Worm (Caenorhabditis elegans) whole organism, L3 larva: ENCODE measurements around the gene moe-3.

Experiments used
- aly-2 ChIP-seq: fragments of 150-350 bp; optimal IDR thresholded peaks from 2 replicates; lab custom pipeline; 2014; ENCODE audit warnings: missing biosample characterization, missing genetic modification characterization
- ama-1 ChIP-seq: fragments of 150-350 bp; optimal IDR thresholded peaks from 2 replicates; lab custom pipeline; 2018
- daf-12 ChIP-seq: fragments of 150-350 bp; optimal IDR thresholded peaks from 2 replicates; lab custom pipeline; 2014; ENCODE audit warnings: missing biosample characterization, missing genetic modification reagents, missing genetic modification characterization
- hmg-11 ChIP-seq: sonication (generic microtip); optimal IDR thresholded peaks from 2 replicates; lab custom pipeline; 2016; ENCODE audit warnings: missing genetic modification characterization, missing compliant biosample characterization
- lin-15B ChIP-seq: fragments of 150-350 bp; optimal IDR thresholded peaks from 2 replicates; lab custom pipeline; 2014; ENCODE audit warnings: missing biosample characterization, missing genetic modification characterization
- nfya-1 ChIP-seq: sonication (generic microtip); optimal IDR thresholded peaks from 2 replicates; lab custom pipeline; 2017; ENCODE audit warnings: missing genetic modification characterization, mild to moderate bottlenecking, missing compliant biosample characterization, antibody characterized with exemption, moderate library complexity; ENCODE audit not compliant: insufficient read depth
- nhr-237 ChIP-seq: fragments of 150-350 bp; optimal IDR thresholded peaks from 2 replicates; lab custom pipeline; 2014; ENCODE audit warnings: missing biosample characterization, missing genetic modification characterization
- nhr-25 ChIP-seq: sonication (generic microtip); optimal IDR thresholded peaks from 2 replicates; lab custom pipeline; 2017; ENCODE audit warnings: missing biosample characterization, missing genetic modification characterization
- snpc-4 ChIP-seq: fragments of 150-350 bp; optimal IDR thresholded peaks from 2 replicates; lab custom pipeline; 2014; ENCODE audit warnings: missing biosample characterization, missing genetic modification characterization
- tbx-2 ChIP-seq: sonication (generic microtip); optimal IDR thresholded peaks from 2 replicates; lab custom pipeline; 2016; ENCODE audit warnings: mild to moderate bottlenecking, missing genetic modification characterization, missing compliant biosample characterization
- unc-62 ChIP-seq: fragments of 150-350 bp; sonication (generic microtip); optimal IDR thresholded peaks from 4 replicates; lab custom pipeline; 2014; ENCODE audit warnings: missing biosample characterization, missing genetic modification reagents, missing genetic modification characterization
- ztf-4 ChIP-seq: fragments of 150-350 bp; optimal IDR thresholded peaks from 2 replicates; lab custom pipeline; 2014; ENCODE audit warnings: missing biosample characterization, missing genetic modification characterization

DNA sequence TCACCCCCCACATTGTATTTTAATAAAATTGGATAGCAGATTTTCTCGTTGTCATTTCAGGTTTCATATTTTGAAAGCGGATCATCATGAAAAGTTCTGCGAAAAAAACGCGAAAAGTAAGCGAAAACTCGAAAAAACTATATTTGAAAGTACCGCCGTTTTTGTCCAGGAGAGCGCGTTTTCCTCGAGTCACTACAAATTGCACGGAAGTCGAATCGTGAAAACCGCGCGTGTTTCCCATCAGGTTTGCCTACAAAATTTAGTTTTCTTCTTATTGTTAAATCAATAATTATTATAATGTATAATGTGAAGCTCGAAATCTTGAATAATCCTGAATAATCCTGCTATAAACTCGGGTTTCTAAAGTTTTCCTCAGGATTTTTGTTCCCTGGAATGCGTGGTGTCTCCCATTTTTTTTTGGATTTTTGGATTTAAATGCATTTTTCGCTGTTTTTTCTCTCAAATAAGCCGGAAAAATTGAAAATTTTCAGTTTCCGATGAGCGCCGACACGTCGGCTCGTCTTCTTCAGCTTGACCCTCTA lies 34.2 kb upstream of the moe-3 start, which contains the start of gene btf-1:
- TF ChIP-seq hmg-11 (tag; lab: Kevin White, UChicago) = peak; percentile 61
- TF ChIP-seq ztf-4 = no peak
- no peak for TF ChIP-seq nhr-237 (tag; lab: Kevin White, UChicago)
- no peak for TF ChIP-seq daf-12 (tag; lab: Kevin White, UChicago)
- no peak for TF ChIP-seq unc-62
- peak; percentile 68 for TF ChIP-seq nfya-1
- TF ChIP-seq tbx-2 (tag; lab: Kevin White, UChicago) = no peak
- peak; percentile 41 for TF ChIP-seq snpc-4 (tag; lab: Kevin White, UChicago)
- peak; percentile 20 for TF ChIP-seq nhr-25 (tag; lab: Kevin White, UChicago)
- TF ChIP-seq lin-15B (tag; lab: Kevin White, UChicago) = peak; percentile 87
- peak; percentile 82 for TF ChIP-seq ama-1
- TF ChIP-seq aly-2 (tag; lab: Kevin White, UChicago) = no peak
